Worm (Caenorhabditis elegans): Measurements from ENCODE around the gene F56A8.5.

Gene F56A8.5

DNA sequence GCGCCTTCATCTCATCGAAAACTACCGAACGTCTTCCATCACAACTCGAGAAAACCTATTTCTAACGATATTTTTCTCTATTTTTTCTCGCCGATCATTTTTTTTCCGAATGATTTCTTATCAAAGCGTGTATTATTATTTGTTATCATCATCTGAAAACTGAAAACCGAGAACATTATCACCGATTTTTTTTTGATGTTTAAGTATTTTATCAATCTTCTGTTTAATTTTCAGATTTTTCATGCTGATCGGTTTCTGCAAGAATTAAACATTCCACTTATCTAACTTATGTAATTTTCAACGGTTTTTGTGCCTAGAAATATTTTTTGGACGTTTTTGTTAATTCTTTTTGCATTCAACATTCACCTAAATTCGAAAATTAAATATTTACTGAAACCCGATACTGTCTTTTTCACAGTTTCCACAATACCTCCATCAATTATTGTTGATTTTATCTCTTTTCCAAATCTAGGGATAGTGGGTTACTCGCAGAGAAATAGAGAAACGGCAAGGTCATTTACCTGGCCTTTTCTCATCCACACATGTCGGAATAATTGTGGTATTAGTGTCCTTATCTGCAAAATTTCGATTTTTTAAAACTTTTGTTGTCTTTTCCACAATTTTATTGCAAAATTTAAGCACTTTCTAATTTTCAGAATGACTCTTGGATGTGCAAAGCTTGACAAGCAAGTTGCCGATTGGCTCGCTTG is 33.2 kb downstream of the F56A8.5 start, which contains the start of gene pgm-2:
TSS of gene pgm-2 (plus strand) at position 657 of the 710 bp plus-strand sequence.
- TF ChIP-seq egl-13 (tag; optimal IDR thresholded peaks at IDR 0.05) (no peak), nhr-28 (tag; optimal IDR thresholded peaks at IDR 0.05) (no peak), zip-4 (GFP tag; optimal IDR thresholded peaks at IDR 0.05) (no peak), efl-3 (GFP tag; optimal IDR thresholded peaks at IDR 0.05) (no peak), nhr-47 (tag; optimal IDR thresholded peaks at IDR 0.05) (peak; percentile 2), mab-9 (GFP tag; IDR thresholded peaks at IDR 0.05) (no peak), ceh-8 (GFP tag; optimal IDR thresholded peaks at IDR 0.05) (no peak), lsy-2 (tag; optimal IDR thresholded peaks at IDR 0.05) (peak in 1 of 2 experiments; percentile 34), mef-2 (tag; optimal IDR thresholded peaks at IDR 0.05) (no peak), ceh-63 (GFP tag; optimal IDR thresholded peaks at IDR 0.05) (no peak), sptf-1 (tag; optimal IDR thresholded peaks at IDR 0.05) (no peak), blmp-1 (tag; optimal IDR thresholded peaks at IDR 0.05) (peak; percentile 61), nhr-84 (tag; optimal IDR thresholded peaks at IDR 0.05) (no peak), dpl-1 (GFP tag; optimal IDR thresholded peaks at IDR 0.05) (peak in 1 of 3 experiments; percentile 2), snu-23 (GFP tag; optimal IDR thresholded peaks at IDR 0.05) (peak; percentile 36), zag-1 (tag; optimal IDR thresholded peaks at IDR 0.05) (no peak), tlp-1 (tag; optimal IDR thresholded peaks at IDR 0.05) (no peak), nhr-12 (tag; optimal IDR thresholded peaks at IDR 0.05) (no peak), ces-1 (GFP tag; optimal IDR thresholded peaks at IDR 0.05) (no peak), skn-1 (tag; optimal IDR thresholded peaks at IDR 0.05) (peak; percentile 8), pag-3 (tag; optimal IDR thresholded peaks at IDR 0.05; ENCODE audit: borderline replicate concordance, insufficient read depth) (no peak), nhr-76 (tag; optimal IDR thresholded peaks at IDR 0.05) (no peak), F16B12.6 (tag; optimal IDR thresholded peaks at IDR 0.05) (no peak), nhr-71 (tag; optimal IDR thresholded peaks at IDR 0.05) (no peak), ztf-4 (tag; optimal IDR thresholded peaks at IDR 0.05) (no peak), pqm-1 (tag; optimal IDR thresholded peaks at IDR 0.05) (no peak), nhr-85 (tag) (peak; percentile 76), grh-1 (GFP tag; IDR thresholded peaks at IDR 0.05) (no peak), efl-1 (optimal IDR thresholded peaks at IDR 0.05) (peak in 1 of 2 experiments; percentile 19), efl-1 (GFP tag; optimal IDR thresholded peaks at IDR 0.05 in 1 of 2) (peak in 1 of 2 experiments; percentile 83), elt-3 (tag; optimal IDR thresholded peaks at IDR 0.05) (peak in 1 of 6 experiments; percentile 20), ceh-88 (GFP tag; IDR thresholded peaks at IDR 0.05) (no peak), ets-5 (GFP tag; IDR thresholded peaks at IDR 0.05) (no peak), jun-1 (tag; optimal IDR thresholded peaks at IDR 0.05) (no peak), fos-1 (tag; optimal IDR thresholded peaks at IDR 0.05) (no peak), lin-35 (GFP tag; optimal IDR thresholded peaks at IDR 0.05) (no peak), elt-2 (tag; optimal IDR thresholded peaks at IDR 0.05) (peak; percentile 18), rnt-1 (tag; optimal IDR thresholded peaks at IDR 0.05) (peak; percentile 9), nhr-237 (tag; optimal IDR thresholded peaks at IDR 0.05) (no peak), nhr-90 (tag; optimal IDR thresholded peaks at IDR 0.05; ENCODE audit: poor library complexity) (peak; percentile 22), hpl-2 (GFP tag; optimal IDR thresholded peaks at IDR 0.05) (no peak), unc-130 (tag; optimal IDR thresholded peaks at IDR 0.05) (no peak), aly-2 (tag; optimal IDR thresholded peaks at IDR 0.05) (peak; percentile 19), nhr-77 (tag; optimal IDR thresholded peaks at IDR 0.05) (no peak), lin-15B (tag; optimal IDR thresholded peaks at IDR 0.05) (no peak), dsc-1 (tag; optimal IDR thresholded peaks at IDR 0.05) (no peak), sup-37 (GFP tag; optimal IDR thresholded peaks at IDR 0.05) (no peak), mep-1 (tag; optimal IDR thresholded peaks at IDR 0.05) (peak; percentile 58), lir-3 (tag; optimal IDR thresholded peaks at IDR 0.05; ENCODE audit: poor library complexity) (no peak), swsn-7 (tag; optimal IDR thresholded peaks at IDR 0.05) (no peak), ztf-11 (tag; optimal IDR thresholded peaks at IDR 0.05) (no peak), vab-15 (tag; optimal IDR thresholded peaks at IDR 0.05) (no peak), lin-39 (tag; optimal IDR thresholded peaks at IDR 0.05) (no peak)
